Worm (Caenorhabditis elegans) whole organism, L4/young adult: Measurements from ENCODE around the gene dsh-1.
A peak's percentile ranks its signal among the peaks of the same experiment; 100 is the strongest.

Experiments used
- W03F9.2 ChIP-seq: fragments of 150-350 bp; optimal IDR thresholded peaks from 2 replicates; lab custom pipeline; 2014; ENCODE audit warnings: missing biosample characterization, missing genetic modification characterization
- dao-5 ChIP-seq: sonication (generic microtip); optimal IDR thresholded peaks from 2 replicates; lab custom pipeline; 2016; ENCODE audit warnings: missing genotype, missing genetic modification characterization, moderate library complexity, missing compliant biosample characterization
- him-1 ChIP-seq: sonication (generic microtip); optimal IDR thresholded peaks from 2 replicates; lab custom pipeline; 2016; ENCODE audit warnings: missing genotype, missing genetic modification reagents, missing genetic modification characterization, missing compliant biosample characterization

Gene dsh-1

DNA sequence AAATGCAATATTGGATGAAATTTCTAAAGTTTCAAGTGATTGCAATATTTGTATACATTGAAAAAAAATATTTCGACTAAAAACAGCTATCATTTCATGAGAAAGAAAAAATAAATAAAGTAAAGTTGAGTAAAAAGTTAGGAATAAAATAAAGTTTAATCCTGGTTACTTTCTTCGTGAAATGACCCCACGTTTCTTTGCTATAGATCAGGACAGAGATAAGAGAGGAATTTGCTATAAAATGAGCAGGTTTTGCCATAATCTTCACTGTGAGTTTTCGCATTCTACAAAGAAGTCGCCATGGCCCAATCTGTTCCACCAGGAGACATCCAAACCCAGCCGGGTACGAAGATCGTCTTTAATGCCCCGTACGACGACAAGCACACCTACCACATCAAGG is 31.1 kb downstream of the dsh-1 start, which contains the start of gene msp-49:
Gene msp-49, plus strand, starts transcription at position 301 of the 400 bp plus-strand sequence.
- TF ChIP-seq W03F9.2 (tag; lab: Kevin White, UChicago) (no peak), him-1 (tag; lab: Kevin White, UChicago) (no peak), dao-5 (tag; lab: Kevin White, UChicago) (no peak)

DNA sequence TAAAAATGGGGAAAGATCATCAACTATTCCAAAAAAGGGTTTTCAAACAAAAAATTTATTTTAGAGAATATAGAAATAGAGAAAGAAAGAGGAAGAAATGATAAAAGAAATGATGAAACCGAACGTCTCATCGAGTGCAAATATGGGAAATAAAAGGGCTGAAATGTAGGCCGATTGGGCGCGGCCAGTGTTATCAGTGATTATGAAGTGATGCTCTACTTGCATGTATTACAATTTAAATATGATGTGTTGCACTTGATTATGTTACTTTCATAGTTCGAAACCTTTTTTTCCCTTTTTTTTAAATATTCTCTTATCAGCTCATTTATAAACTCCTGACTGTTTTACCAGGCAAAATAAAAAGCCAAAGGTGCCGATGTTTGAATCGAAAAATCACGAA is 33.4 kb downstream of the dsh-1 start:
- TF ChIP-seq him-1 (tag; lab: Kevin White, UChicago) (no peak), dao-5 (tag; lab: Kevin White, UChicago) (no peak), W03F9.2 (tag; lab: Kevin White, UChicago) (no peak)

DNA sequence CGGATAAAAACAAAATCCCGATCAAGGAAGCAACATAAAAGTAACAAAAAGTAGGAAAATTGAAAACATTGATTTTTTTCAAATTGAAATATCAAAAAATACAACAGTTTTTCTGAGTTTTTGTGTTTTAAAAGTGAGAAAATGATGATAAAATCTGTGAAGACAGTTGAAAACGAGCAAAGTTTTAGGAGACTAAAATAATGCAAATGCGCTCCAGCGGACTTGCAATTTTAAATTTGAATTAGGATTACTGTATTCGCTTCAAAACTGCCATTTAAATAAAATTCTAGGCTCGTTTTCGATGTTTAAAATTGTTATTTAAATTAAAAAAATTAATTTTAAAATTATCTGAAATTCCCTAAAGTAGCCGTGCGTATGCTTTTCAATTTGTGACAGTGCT is 37.2 kb downstream of the dsh-1 start:
- TF ChIP-seq dao-5 (tag; lab: Kevin White, UChicago) = no peak
- TF ChIP-seq W03F9.2 (tag; lab: Kevin White, UChicago) = no peak
- no peak for TF ChIP-seq him-1 (tag; lab: Kevin White, UChicago)

DNA sequence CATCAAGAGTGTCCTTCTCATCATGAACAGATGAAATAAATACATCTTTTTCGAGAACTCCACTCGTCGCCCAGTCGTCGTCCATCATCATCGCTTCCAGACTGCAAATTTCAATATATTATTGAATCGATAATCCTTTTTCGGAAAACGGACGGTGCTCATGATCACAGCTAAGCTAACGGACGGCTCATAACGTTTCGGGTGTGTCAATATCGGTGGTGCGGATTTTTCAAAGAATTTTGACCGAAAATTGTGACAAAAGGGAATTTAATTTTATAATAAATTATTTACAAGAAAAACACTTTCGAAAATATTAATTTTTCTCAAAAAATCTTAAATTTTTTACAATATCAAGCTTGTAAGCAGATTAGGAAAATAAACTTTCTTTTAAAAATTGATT is 37.7 kb downstream of the dsh-1 start, which contains the start of gene crh-2:
Gene crh-2, minus strand, starts transcription at position 101 of the 400 bp plus-strand sequence.
- TF ChIP-seq dao-5 (tag; lab: Kevin White, UChicago) = no peak
- no peak for TF ChIP-seq W03F9.2 (tag; lab: Kevin White, UChicago)
- no peak for TF ChIP-seq him-1 (tag; lab: Kevin White, UChicago)

DNA sequence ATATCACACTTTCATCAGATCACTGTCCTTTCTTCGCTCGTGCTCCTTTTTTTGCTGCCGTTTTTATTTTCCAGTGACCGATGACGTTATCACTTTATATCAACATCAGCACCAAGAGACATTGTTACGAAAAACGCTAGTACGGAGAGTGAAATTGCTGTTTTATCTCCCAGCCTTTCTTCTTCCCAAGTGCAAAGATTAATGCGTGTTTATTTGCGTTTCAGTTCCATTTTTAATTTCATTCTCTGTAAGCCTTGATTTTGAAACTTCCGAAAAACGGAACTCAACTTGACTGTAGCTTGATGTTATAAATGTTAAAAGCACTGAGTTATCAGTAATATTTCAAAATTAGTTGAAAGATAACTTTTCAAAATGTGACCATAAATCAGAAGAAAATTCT is 38.3 kb downstream of the dsh-1 start:
- TF ChIP-seq him-1 (tag; lab: Kevin White, UChicago) (no peak), dao-5 (tag; lab: Kevin White, UChicago) (no peak), W03F9.2 (tag; lab: Kevin White, UChicago) (no peak)

DNA sequence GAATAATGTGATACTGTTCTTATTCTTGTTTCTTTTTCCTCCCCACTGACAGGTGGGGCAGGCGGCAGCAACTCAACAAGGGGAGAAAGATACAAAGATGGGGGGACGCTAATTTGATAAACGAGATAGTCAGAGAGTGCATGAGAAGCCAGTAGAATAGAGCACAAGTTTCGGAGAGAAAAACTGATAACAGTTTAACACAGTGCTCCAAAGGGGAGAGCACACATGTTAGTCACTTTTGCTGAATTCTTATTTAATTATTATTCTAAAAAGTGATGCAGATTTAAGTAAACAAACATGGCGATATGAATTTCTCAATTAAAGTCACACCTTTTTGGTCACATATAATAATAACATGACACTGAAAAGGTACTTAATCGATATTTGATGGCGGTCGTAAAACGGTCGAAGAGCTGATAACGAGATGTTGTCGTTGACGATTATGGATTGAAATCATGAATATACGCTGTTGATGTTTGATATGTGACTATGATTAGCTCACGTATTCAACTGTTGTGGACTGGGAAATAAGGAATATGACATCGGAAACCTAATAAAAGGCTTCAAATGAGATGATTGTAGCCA is 39.1 kb downstream of the dsh-1 start:
- TF ChIP-seq dao-5 (tag; lab: Kevin White, UChicago) (no peak), him-1 (tag; lab: Kevin White, UChicago) (no peak), W03F9.2 (tag; lab: Kevin White, UChicago) (no peak)

DNA sequence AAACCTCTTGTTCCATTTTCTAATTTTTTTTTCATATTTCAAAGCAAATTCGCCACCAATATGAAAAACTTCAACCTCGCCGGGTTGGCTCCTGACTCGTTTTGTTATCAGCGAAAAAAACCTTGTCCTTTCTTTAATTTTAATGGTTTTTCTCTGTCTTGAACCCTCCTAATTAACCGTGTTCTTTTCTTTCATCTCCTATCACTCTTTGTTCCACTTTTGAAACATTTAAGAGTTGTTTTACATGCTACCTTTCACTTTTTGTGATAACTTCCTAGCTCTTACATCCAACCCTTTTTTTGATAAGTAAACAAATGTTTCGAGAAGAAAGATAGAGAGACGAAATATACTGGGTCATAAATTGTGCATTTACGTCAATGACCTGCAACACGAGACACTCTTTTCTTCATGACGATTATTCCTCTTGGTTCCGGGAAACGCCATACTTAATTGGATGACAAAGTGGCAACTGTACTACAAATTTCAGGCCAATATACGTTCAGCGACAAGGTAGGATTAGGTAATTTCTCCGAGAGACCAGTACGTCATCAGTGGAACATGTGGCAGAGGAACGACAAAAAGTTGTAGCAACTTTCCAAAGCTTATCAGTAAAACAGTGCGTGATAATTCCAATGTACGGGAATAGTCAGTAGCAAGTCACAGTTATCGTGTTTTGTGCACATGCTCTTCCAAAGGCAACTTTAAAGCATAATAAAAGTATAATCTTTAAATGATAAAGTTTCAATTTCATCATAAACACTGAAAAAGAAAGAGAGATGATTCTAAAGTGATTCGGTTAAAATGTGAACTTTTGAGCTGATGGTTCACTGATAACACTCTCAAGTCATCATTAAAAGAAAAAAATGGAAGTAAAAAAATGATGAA is 40.3 kb downstream of the dsh-1 start:
- TF ChIP-seq him-1 (tag; lab: Kevin White, UChicago) (no peak), W03F9.2 (tag; lab: Kevin White, UChicago) (no peak), dao-5 (tag; lab: Kevin White, UChicago) (no peak)

DNA sequence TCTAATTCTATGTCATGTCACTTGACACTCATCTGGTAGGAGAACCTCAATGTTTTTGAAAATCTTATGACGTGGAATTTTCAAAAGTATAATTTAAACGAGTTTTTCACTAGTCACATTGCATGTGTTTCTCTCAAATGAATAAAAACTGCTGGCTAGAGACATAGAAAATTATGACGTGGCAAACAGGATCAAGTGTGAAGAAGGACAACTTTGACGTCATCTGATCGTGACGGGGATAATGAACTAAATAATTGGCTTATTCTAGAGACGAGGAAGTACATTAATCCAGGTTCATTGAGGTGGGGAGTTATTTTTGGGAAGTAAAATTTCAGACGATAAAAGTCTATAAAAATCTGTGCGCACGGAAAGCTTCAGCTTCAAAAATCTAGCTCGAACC is 42.0 kb downstream of the dsh-1 start:
- TF ChIP-seq dao-5 (tag; lab: Kevin White, UChicago) (no peak), him-1 (tag; lab: Kevin White, UChicago) (no peak), W03F9.2 (tag; lab: Kevin White, UChicago) (no peak)

DNA sequence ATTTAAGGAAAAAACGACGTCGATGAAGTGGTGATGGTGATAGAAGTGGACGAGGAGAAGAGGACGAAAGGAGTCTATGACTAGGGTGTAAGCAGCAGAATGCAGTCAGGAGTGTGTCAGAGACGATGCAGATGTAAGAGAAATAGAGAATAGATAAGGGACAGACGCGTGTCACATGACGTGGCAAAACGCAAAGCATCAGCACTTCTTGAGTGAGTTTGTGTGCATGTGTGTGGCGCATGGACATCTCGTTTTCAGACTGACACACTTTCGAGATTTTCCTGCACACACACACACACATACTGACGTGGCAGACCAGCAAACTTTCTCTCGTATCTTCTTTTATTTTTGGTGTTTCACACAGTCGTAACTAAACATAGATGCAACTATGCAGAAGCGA is 42.7 kb downstream of the dsh-1 start:
- TF ChIP-seq him-1 (tag; lab: Kevin White, UChicago) = no peak
- TF ChIP-seq W03F9.2 (tag; lab: Kevin White, UChicago) = peak; percentile 22
- peak; percentile 10 for TF ChIP-seq dao-5 (tag; lab: Kevin White, UChicago)

DNA sequence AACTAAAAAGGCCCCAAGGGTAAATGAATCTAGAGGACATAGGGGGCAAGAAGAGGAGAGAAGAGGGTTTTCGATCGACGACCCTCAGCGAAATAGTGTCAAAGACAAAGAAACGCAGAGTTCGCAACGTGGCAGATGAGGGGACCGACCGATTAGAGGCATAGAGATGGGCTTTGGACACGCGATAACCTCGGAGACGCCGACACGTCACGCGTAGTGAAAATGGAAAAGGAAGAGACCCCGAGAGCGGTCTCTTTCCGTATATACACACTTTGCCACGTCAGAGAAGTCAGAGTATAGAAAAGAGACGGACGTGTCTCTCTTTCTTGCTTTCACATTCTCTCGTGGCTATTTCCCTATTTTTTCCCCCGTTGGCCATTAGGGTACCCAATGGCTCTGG is 43.7 kb downstream of the dsh-1 start:
- TF ChIP-seq W03F9.2 (tag; lab: Kevin White, UChicago) = no peak
- no peak for TF ChIP-seq dao-5 (tag; lab: Kevin White, UChicago)
- TF ChIP-seq him-1 (tag; lab: Kevin White, UChicago) = peak; percentile 44

DNA sequence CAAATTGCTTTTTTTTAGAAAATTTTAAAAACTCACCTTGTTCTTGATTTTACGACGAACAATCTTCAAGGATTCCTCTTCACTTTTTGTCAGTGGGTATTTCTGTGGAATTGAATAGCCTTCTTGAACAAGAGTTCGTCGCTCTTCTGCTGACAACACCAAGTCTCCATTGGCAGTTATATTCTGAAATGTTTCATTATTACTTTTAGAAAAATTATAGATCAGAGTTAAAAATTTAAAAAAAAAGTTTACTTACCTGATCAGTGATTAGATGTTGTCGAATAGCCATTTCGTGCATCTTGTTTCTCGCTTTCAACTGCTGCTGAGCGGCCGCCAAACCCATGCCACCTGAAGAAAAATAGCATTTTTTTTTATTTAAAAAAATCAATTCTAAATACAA is 44.9 kb downstream of the dsh-1 start:
- TF ChIP-seq W03F9.2 (tag; lab: Kevin White, UChicago) = no peak
- no peak for TF ChIP-seq dao-5 (tag; lab: Kevin White, UChicago)
- TF ChIP-seq him-1 (tag; lab: Kevin White, UChicago) = no peak

DNA sequence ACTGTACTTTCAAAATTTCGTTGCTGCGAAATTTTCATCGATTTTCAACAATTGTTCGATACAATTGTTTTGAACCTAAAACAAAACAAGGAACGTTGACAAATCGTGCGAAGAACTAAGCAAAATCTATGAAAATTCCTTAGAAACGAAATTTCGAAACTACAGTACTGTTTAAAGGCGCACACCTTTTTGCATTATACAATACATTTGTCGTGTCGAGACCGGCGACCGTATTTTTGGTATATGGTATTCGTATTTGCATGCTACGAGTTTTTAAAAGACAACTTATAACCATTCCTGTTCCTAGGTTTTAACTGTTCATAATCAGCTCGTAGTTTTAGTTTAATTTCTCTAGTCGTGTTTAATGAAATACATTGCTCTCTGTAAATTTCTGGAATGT is 46.6 kb downstream of the dsh-1 start:
- no peak for TF ChIP-seq dao-5 (tag; lab: Kevin White, UChicago)
- TF ChIP-seq him-1 (tag; lab: Kevin White, UChicago) = no peak
- TF ChIP-seq W03F9.2 (tag; lab: Kevin White, UChicago) = no peak

DNA sequence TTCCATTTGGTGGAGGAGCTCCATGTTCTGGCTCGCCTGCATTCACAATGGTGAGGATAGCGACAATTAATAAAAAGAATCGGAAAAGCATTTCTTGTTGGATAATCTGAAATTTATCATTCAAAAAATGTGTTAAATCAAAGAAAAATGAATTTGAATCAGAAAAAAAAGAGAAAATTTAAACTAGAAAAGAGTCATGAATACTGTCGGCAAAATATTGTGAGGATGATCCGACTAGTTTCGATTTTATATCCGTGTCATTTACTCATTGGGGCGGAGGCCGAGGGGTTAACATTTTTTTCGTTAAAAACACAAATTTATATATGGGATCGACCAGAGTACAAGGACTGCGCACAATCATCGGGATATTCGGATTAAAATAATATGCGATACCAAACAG is 47.3 kb downstream of the dsh-1 start, which contains the start of gene C27D6.12:
Gene C27D6.12, minus strand, starts transcription at position 101 of the 400 bp plus-strand sequence.
- TF ChIP-seq W03F9.2 (tag; lab: Kevin White, UChicago) (no peak), dao-5 (tag; lab: Kevin White, UChicago) (no peak), him-1 (tag; lab: Kevin White, UChicago) (no peak)
